Fruit fly (Drosophila melanogaster) whole organism, prepupa: ENCODE measurements around the gene Idh3a.

ENCODE experiments used
- CG1621 ChIP-seq: fragments of 200-800 bp; sonication (Bioruptor generic); optimal IDR thresholded peaks from 3 replicates; lab custom pipeline; 2018; ENCODE audit warnings: missing biosample characterization, mild to moderate bottlenecking, missing genetic modification characterization
- CG3032 ChIP-seq: fragments of 200-800 bp; optimal IDR thresholded peaks from 2 replicates; lab custom pipeline; 2019; ENCODE audit warnings: missing biosample characterization, mild to moderate bottlenecking, missing genetic modification characterization, moderate library complexity
- CG32006 ChIP-seq: fragments of 200-800 bp; sonication (Bioruptor generic); optimal IDR thresholded peaks from 3 replicates; lab custom pipeline; 2017; ENCODE audit warnings: missing biosample characterization, mild to moderate bottlenecking, missing genetic modification characterization
- CG6276 ChIP-seq: fragments of 200-800 bp; sonication (Bioruptor generic); optimal IDR thresholded peaks from 2 replicates; lab custom pipeline; 2017; ENCODE audit warnings: missing biosample characterization, mild to moderate bottlenecking, missing genetic modification characterization
- CG6808 ChIP-seq: fragments of 200-800 bp; sonication (Bioruptor generic); optimal IDR thresholded peaks from 3 replicates; lab custom pipeline; 2017; ENCODE audit warnings: missing biosample characterization, missing genetic modification characterization, mild to moderate bottlenecking, moderate library complexity, missing genetic modification reagents
- CG7368 ChIP-seq: fragments of 200-800 bp; sonication (Bioruptor generic); optimal IDR thresholded peaks from 3 replicates; lab custom pipeline; 2016; ENCODE audit warnings: missing biosample characterization, missing genetic modification characterization
- CG9139 ChIP-seq: fragments of 200-800 bp; sonication (Bioruptor generic); optimal IDR thresholded peaks from 3 replicates; lab custom pipeline; 2017; ENCODE audit warnings: missing biosample characterization, mild to moderate bottlenecking, missing genetic modification characterization
- Eip78C ChIP-seq: fragments of 200-800 bp; sonication (Bioruptor generic); peaks from one replicate; lab custom pipeline; 2016; ENCODE audit warnings: missing biosample characterization, missing genetic modification characterization
- Ets21C ChIP-seq: fragments of 200-800 bp; sonication (Bioruptor generic); optimal IDR thresholded peaks from 3 replicates; lab custom pipeline; 2016; ENCODE audit warnings: missing biosample characterization, missing genetic modification characterization
- Gug ChIP-seq: fragments of 200-800 bp; sonication (Bioruptor generic); IDR thresholded peaks from 2 replicates; pipeline ENCODE4 v1.3.6; 2022; ENCODE audit warnings: missing biosample characterization, missing genetic modification characterization
- Hr38 ChIP-seq: sonication (Bioruptor generic); optimal IDR thresholded peaks from 2 replicates; lab custom pipeline; 2016; ENCODE audit warnings: missing biosample characterization, missing genetic modification characterization
- Met ChIP-seq: fragments of 200-800 bp; sonication (Bioruptor generic); optimal IDR thresholded peaks from 3 replicates; lab custom pipeline; 2016; ENCODE audit warnings: missing biosample characterization, missing genetic modification characterization
- cyc ChIP-seq: fragments of 200-800 bp; sonication (Bioruptor generic); optimal IDR thresholded peaks from 3 replicates; lab custom pipeline; 2016; ENCODE audit warnings: missing biosample characterization, missing genetic modification characterization
- dsx ChIP-seq: fragments of 200-800 bp; optimal IDR thresholded peaks from 3 replicates; lab custom pipeline; 2019; ENCODE audit warnings: missing biosample characterization, mild to moderate bottlenecking, missing genetic modification characterization, moderate library complexity; ENCODE audit not compliant: poor library complexity, severe bottlenecking

DNA sequence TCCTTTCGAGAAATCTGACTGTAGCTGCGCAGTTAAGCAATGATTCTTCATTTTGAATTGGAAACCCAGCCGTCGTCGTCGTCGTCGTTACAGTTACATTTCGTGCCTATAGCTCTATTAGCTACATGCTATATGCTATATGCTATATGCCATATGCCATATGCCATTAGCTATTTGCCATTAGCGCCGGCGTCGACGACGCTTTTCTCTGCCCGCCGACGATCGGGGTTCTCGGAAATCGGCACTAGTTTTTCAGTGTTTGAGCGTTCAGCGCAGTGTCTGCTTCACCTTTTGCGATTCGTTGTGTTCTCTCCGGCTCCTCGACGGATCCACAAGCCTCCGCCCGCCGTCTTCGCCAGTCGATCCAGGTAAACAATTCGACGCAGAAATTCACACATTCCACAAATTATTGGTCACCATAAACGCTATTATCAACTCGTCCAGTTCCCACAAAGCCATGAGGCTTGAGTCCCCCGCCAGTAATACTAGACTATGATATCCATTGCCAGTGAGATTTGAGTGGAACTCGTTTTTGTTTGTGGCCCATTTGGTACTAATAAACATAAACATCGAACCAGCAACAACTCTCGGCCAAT, 17.3 kb downstream of the Idh3a start:
- no peak for TF ChIP-seq Ets21C (GFP tag; lab: Kevin White, UChicago)
- TF ChIP-seq CG9139 (GFP tag; lab: Kevin White, UChicago): no peak
- TF ChIP-seq CG6808 (GFP tag; lab: Kevin White, UChicago): no peak
- no peak for TF ChIP-seq CG6276 (GFP tag; lab: Kevin White, UChicago)
- no peak for TF ChIP-seq Eip78C (GFP tag; lab: Kevin White, UChicago)
- TF ChIP-seq Gug (GFP tag; lab: Robert Waterston, UW): no peak
- no peak for TF ChIP-seq CG3032 (tag; lab: Kevin White, UChicago)
- TF ChIP-seq cyc (GFP tag; lab: Kevin White, UChicago): no peak
- no peak for TF ChIP-seq Met (GFP tag; lab: Kevin White, UChicago)
- no peak for TF ChIP-seq dsx (GFP tag; lab: Kevin White, UChicago)
- TF ChIP-seq CG1621: no peak
- TF ChIP-seq Hr38 (GFP tag; lab: Kevin White, UChicago): no peak
- TF ChIP-seq CG7368 (GFP tag; lab: Kevin White, UChicago): no peak
- no peak for TF ChIP-seq CG32006 (GFP tag; lab: Kevin White, UChicago)
